Fruit fly (Drosophila melanogaster) Kc167 (cell line): ENCODE measurements around the gene Alms1b.

Experiments
- Myc ChIP-seq: fragments of >200 bp; optimal IDR thresholded peaks from 2 replicates; lab custom pipeline; 2017; ENCODE audit warnings: missing external identifiers
- h ChIP-seq: fragments of >200 bp; optimal IDR thresholded peaks from 3 replicates; lab custom pipeline; 2018; ENCODE audit warnings: missing external identifiers
- insv ChIP-seq: fragments of >200 bp; optimal IDR thresholded peaks from 3 replicates; lab custom pipeline; 2018; ENCODE audit warnings: missing external identifiers
- psq ChIP-seq: fragments of >200 bp; optimal IDR thresholded peaks from 2 replicates; lab custom pipeline; 2017; ENCODE audit warnings: missing external identifiers
- ttk ChIP-seq: sonication (Bioruptor generic); optimal IDR thresholded peaks from 2 replicates; lab custom pipeline; 2017; ENCODE audit warnings: missing external identifiers

dm6 chrX:4587584-4587983 lies 43.2 kb downstream of the Alms1b start:
- TF ChIP-seq psq (lab: Kevin White, UChicago) (no peak), h (no peak), insv (lab: Kevin White, UChicago) (no peak), ttk (no peak), Myc (lab: Kevin White, UChicago) (no peak)
